Worm (Caenorhabditis elegans) whole organism, midembryonic: ENCODE data around the gene srx-115.

ENCODE experiments used
- T22C8.4 ChIP-seq: fragments of 200-800 bp; sonication (Bioruptor generic); IDR thresholded peaks from 2 replicates; pipeline ENCODE4 v1.3.6; 2022; ENCODE audit warnings: missing genetic modification characterization, missing compliant biosample characterization
- cog-1 ChIP-seq: sonication (generic microtip); optimal IDR thresholded peaks from 2 replicates; lab custom pipeline; 2016; ENCODE audit warnings: missing genetic modification characterization, missing compliant biosample characterization
- flt-1 ChIP-seq: fragments of 200-800 bp; sonication (Bioruptor generic); IDR thresholded peaks from 2 replicates; pipeline ENCODE4 v1.3.6; 2022; ENCODE audit warnings: missing genetic modification characterization, missing compliant biosample characterization
- klf-2 ChIP-seq: fragments of 200-800 bp; sonication (Bioruptor generic); conservative IDR thresholded peaks from 2 replicates; pipeline ENCODE4 v1.3.6; 2022; ENCODE audit warnings: missing genetic modification reagents, missing genetic modification characterization, missing compliant biosample characterization
- med-1 ChIP-seq: sonication (generic microtip); optimal IDR thresholded peaks from 2 replicates; lab custom pipeline; 2017; ENCODE audit warnings: missing genetic modification characterization, mild to moderate bottlenecking, missing compliant biosample characterization, antibody characterized with exemption, missing genetic modification reagents; ENCODE audit not compliant: insufficient read depth
- ref-1 ChIP-seq: fragments of 200-800 bp; sonication (Bioruptor generic); conservative IDR thresholded peaks from 2 replicates; pipeline ENCODE4 v1.3.6; 2022; ENCODE audit warnings: missing genetic modification reagents, missing genetic modification characterization, missing compliant biosample characterization
- tab-1 ChIP-seq: fragments of 200-800 bp; sonication (Bioruptor generic); IDR thresholded peaks from 2 replicates; pipeline ENCODE4 v1.3.6; 2022; ENCODE audit warnings: missing genetic modification characterization, missing compliant biosample characterization
- ztf-23 ChIP-seq: fragments of 200-800 bp; sonication (Bioruptor generic); IDR thresholded peaks from 2 replicates; pipeline ENCODE4 v1.3.6; 2022; ENCODE audit warnings: missing genetic modification reagents, missing genetic modification characterization, missing compliant biosample characterization
- ztf-29 ChIP-seq: fragments of 200-800 bp; sonication (Bioruptor generic); IDR thresholded peaks from 2 replicates; pipeline ENCODE4 v1.3.6; 2022; ENCODE audit warnings: missing genetic modification reagents, missing genetic modification characterization, missing compliant biosample characterization

The srx-115 gene

ce11 chrV:8753395-8753794 lies 18.3 kb upstream of the srx-115 start, which contains the start of gene B0507.5:
TSS of gene B0507.5 (plus strand) at chrV:8753695.
- no peak for TF ChIP-seq T22C8.4
- TF ChIP-seq med-1: no peak
- no peak for TF ChIP-seq klf-2 (GFP tag; lab: Robert Waterston, UW)
- TF ChIP-seq ztf-29 (GFP tag; lab: Robert Waterston, UW): no peak
- no peak for TF ChIP-seq ref-1
- TF ChIP-seq flt-1: no peak
- TF ChIP-seq ztf-23 (GFP tag; lab: Robert Waterston, UW): no peak
- no peak for TF ChIP-seq cog-1 (tag; lab: Kevin White, UChicago)
- no peak for TF ChIP-seq tab-1

DNA sequence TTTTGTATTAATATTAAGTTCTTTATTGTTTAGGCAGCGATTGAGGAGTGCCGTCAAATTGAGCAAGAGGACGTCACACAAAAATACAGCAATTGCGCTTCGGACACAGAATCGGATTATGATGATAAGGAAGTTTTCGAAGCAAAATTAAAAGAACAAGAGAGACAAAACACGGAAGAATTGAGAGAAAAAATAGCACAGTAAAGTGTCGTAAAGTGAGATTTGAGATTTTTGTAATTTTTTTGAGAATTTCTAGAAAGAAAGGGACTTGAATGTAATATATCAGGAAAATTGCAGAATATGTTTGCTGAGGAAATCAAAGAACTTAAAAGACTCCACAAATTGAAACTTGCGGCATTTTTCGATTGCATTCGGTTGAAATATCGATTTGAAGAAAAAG lies 17.0 kb upstream of the srx-115 start, which contains the start of gene B0507.4:
B0507.4 (plus strand) TSS at position 301 of the 400 bp plus-strand sequence.
- TF ChIP-seq flt-1 (no peak), T22C8.4 (no peak), med-1 (no peak), tab-1 (no peak), ref-1 (no peak), ztf-23 (GFP tag; lab: Robert Waterston, UW) (no peak), klf-2 (GFP tag; lab: Robert Waterston, UW) (no peak), ztf-29 (GFP tag; lab: Robert Waterston, UW) (no peak), cog-1 (tag; lab: Kevin White, UChicago) (no peak)

- TF ChIP-seq ztf-23 (GFP tag; lab: Robert Waterston, UW) (no peak), tab-1 (no peak), klf-2 (GFP tag; lab: Robert Waterston, UW) (no peak), cog-1 (tag; lab: Kevin White, UChicago) (no peak), T22C8.4 (no peak), flt-1 (no peak), ref-1 (no peak), med-1 (no peak), ztf-29 (GFP tag; lab: Robert Waterston, UW) (no peak)
Observed at ce11 chrV:8758618-8759017, 13.1 kb upstream of the srx-115 start, which contains the start of gene B0507.7. TSS of gene B0507.7 (minus strand) at chrV:8758718.

- no peak for TF ChIP-seq med-1
- TF ChIP-seq klf-2 (GFP tag; lab: Robert Waterston, UW): no peak
- TF ChIP-seq ztf-23 (GFP tag; lab: Robert Waterston, UW): no peak
- no peak for TF ChIP-seq T22C8.4
- TF ChIP-seq ref-1: no peak
Observed at ce11 chrV:8760416-8760815, 11.3 kb upstream of the srx-115 start, which contains the start of gene ddn-1. TSS of gene ddn-1 (minus strand) at chrV:8760516.

DNA sequence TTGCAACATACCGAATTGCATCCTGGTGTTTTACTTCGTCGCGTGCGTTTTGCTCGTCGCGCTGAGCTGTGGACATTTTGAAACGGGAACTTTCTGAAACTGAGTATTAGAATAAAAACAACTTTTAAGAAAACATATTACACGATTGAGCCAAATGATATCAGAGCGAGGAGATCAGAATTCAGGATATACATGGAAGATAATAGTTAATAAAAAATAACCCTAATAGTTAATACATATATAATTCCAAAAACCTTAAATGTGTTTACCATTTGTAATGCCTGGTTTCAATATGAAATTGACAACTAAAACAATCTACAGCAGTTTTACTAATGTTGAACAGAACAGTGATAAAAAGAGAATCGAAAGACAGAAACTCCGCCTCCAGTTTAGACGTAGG lies 8.8 kb upstream of the srx-115 start, which contains the start of gene B0507.8:
B0507.8 (minus strand) TSS at position 101 of the 400 bp plus-strand sequence.
- no peak for TF ChIP-seq flt-1
- no peak for TF ChIP-seq T22C8.4
- no peak for TF ChIP-seq ztf-29 (GFP tag; lab: Robert Waterston, UW)
- no peak for TF ChIP-seq tab-1
- TF ChIP-seq klf-2 (GFP tag; lab: Robert Waterston, UW): no peak
- TF ChIP-seq ref-1: no peak

DNA sequence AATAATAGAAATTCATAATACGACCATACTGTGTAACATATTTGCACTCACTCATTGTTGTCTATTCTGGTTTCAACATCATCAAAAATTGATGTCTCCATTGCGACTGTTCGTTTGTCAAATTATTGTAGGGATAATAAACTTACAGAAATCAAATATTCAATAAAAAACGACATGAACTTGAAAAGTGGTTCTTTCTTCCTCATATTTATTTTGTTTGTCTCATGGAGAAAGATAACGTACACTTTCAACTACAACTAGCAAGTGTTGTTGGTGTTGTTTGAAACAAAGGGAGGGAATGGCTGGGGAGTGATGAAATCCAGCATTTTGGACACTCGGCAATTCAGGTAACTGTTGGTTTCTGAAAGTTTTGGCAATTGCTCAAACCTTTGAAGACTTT lies 5.8 kb upstream of the srx-115 start, which contains the start of gene B0507.9:
B0507.9 (minus strand) TSS at position 101 of the 400 bp plus-strand sequence.
- TF ChIP-seq cog-1 (tag; lab: Kevin White, UChicago) (no peak), ref-1 (no peak), med-1 (no peak)

ce11 chrV:8767041-8767440 lies 4.7 kb upstream of the srx-115 start:
- no peak for TF ChIP-seq med-1
- TF ChIP-seq ref-1: no peak
- TF ChIP-seq T22C8.4: no peak
- no peak for TF ChIP-seq flt-1
- TF ChIP-seq tab-1: no peak
- TF ChIP-seq ztf-23 (GFP tag; lab: Robert Waterston, UW): no peak

ce11 chrV:8767493-8767892 lies 4.2 kb upstream of the srx-115 start:
- no peak for TF ChIP-seq med-1
- no peak for TF ChIP-seq tab-1
- TF ChIP-seq T22C8.4: no peak
- no peak for TF ChIP-seq ztf-29 (GFP tag; lab: Robert Waterston, UW)
- no peak for TF ChIP-seq flt-1
- TF ChIP-seq klf-2 (GFP tag; lab: Robert Waterston, UW): no peak
- no peak for TF ChIP-seq cog-1 (tag; lab: Kevin White, UChicago)
- TF ChIP-seq ztf-23 (GFP tag; lab: Robert Waterston, UW): no peak
- TF ChIP-seq ref-1: no peak

DNA sequence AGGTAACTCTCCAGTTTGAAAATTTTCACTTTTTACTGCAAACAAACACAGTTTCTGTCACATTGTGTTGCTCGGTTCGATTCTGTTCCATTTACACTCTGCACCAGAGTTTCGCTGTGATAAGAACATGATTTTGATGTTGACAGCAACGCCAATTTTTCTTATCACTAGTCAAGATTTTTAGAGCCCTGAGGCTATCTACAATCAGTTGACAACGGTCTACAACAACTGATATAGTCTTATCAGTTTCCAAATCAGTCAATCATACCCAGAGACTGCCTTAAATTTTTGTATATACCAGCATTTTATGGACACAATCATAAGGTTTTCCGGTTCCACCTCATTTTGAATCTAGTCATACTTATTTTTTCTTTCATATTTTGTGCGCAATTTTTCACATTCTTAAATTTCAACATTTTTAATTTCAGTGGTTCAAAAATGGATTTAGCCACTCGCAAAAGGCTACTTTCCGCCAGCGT lies 3.2 kb upstream of the srx-115 start, which contains the start of gene B0507.3:
B0507.3 (plus strand) TSS at position 429 of the 479 bp plus-strand sequence.
- TF ChIP-seq med-1: no peak
- no peak for TF ChIP-seq flt-1
- no peak for TF ChIP-seq T22C8.4
- TF ChIP-seq ztf-29 (GFP tag; lab: Robert Waterston, UW): no peak
- no peak for TF ChIP-seq klf-2 (GFP tag; lab: Robert Waterston, UW)
- no peak for TF ChIP-seq cog-1 (tag; lab: Kevin White, UChicago)
- TF ChIP-seq ztf-23 (GFP tag; lab: Robert Waterston, UW): no peak
- TF ChIP-seq ref-1: no peak
- no peak for TF ChIP-seq tab-1

ce11 chrV:8769154-8769553 lies 2.5 kb upstream of the srx-115 start:
- TF ChIP-seq flt-1 (no peak), tab-1 (no peak), med-1 (no peak), klf-2 (GFP tag; lab: Robert Waterston, UW) (no peak), ztf-23 (GFP tag; lab: Robert Waterston, UW) (no peak), ref-1 (no peak), cog-1 (tag; lab: Kevin White, UChicago) (no peak)

ce11 chrV:8773826-8774382 lies 2.2 kb downstream of the srx-115 start, which contains the start of gene B0507.2:
TSS of gene B0507.2 (plus strand) at chrV:8774332.
- TF ChIP-seq ztf-23 (GFP tag; lab: Robert Waterston, UW) (no peak), ref-1 (no peak), ztf-29 (GFP tag; lab: Robert Waterston, UW) (no peak), tab-1 (no peak), flt-1 (no peak), T22C8.4 (no peak), cog-1 (tag; lab: Kevin White, UChicago) (no peak), med-1 (no peak), klf-2 (GFP tag; lab: Robert Waterston, UW) (no peak)
